Fruit fly (Drosophila melanogaster): ENCODE results near the gene PIG-F.

PIG-F gene

DNA sequence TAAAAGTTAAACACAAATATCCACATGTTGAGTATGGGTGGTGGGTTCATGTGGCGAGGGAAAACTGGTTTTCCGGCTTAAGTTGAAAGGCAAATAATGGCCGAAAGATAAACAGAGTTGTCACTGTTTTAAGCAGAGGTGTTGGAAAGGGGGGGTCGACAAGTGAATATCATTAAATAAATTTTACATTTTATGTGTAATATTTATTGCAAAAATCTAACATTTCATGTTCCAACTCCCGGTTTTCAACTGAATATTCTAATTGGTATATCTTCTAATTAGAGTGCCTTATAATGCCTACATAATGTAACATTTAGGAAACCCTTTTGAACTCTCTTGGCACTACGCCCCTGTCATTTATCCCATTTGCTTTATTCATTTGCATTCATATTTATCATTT lies 43.7 kb downstream of the PIG-F start (continued):
- TF ChIP-seq CG10321 (GFP tag; IDR thresholded peaks at IDR 0.05) (no peak), CG8290 (GFP tag; optimal IDR thresholded peaks at IDR 0.05) (peak; percentile 11), CG8290 (tag; optimal IDR thresholded peaks at IDR 0.05) (no peak), HmgZ (tag; optimal IDR thresholded peaks at IDR 0.05) (no peak), Dref (GFP tag; IDR thresholded peaks at IDR 0.05) (no peak), Lpt (GFP tag; optimal IDR thresholded peaks at IDR 0.05) (no peak), Drgx (GFP tag; IDR thresholded peaks at IDR 0.05) (no peak), eyg (GFP tag; optimal IDR thresholded peaks at IDR 0.05) (no peak), tx (GFP tag; optimal IDR thresholded peaks at IDR 0.05) (no peak), br (optimal IDR thresholded peaks at IDR 0.05) (no peak), CG17568 (GFP tag; optimal IDR thresholded peaks at IDR 0.05) (peak; percentile 44), Mes4 (GFP tag; optimal IDR thresholded peaks at IDR 0.05) (no peak), HLH54F (GFP tag; optimal IDR thresholded peaks at IDR 0.05) (no peak), sens-2 (GFP tag; IDR thresholded peaks at IDR 0.05) (no peak), CG3281 (GFP tag; optimal IDR thresholded peaks at IDR 0.05) (peak; percentile 51), bigmax (GFP tag; optimal IDR thresholded peaks at IDR 0.05) (no peak), btn (GFP tag; optimal IDR thresholded peaks at IDR 0.05) (no peak), CG9609 (GFP tag; optimal IDR thresholded peaks at IDR 0.05) (no peak), phol (tag; optimal IDR thresholded peaks at IDR 0.05) (peak; percentile 64), prd (optimal IDR thresholded peaks at IDR 0.05) (no peak), prd (GFP tag; IDR thresholded peaks at IDR 0.05) (peak; percentile 79), CG31388 (GFP tag; optimal IDR thresholded peaks at IDR 0.05) (no peak), CG15479 (GFP tag; optimal IDR thresholded peaks at IDR 0.05) (no peak), nom (GFP tag; optimal IDR thresholded peaks at IDR 0.05) (no peak), CG6654 (GFP tag; optimal IDR thresholded peaks at IDR 0.05) (no peak), slbo (GFP tag; IDR thresholded peaks at IDR 0.05) (0 out of 2 replicates have a peak, but pooled peaks have one; percentile 36), MBD-R2 (GFP tag; IDR thresholded peaks at IDR 0.05) (no peak), CG12942 (GFP tag; optimal IDR thresholded peaks at IDR 0.05) (no peak), bcd (GFP tag; optimal IDR thresholded peaks at IDR 0.05) (peak; percentile 50), sna (GFP tag; IDR thresholded peaks at IDR 0.05; ENCODE audit: partially characterized antibody) (no peak), CG10209 (GFP tag; optimal IDR thresholded peaks at IDR 0.05) (peak; percentile 63), mam (GFP tag; optimal IDR thresholded peaks at IDR 0.05) (no peak), CG14441 (GFP tag; IDR thresholded peaks at IDR 0.05) (peak; percentile 65), NfI (GFP tag; optimal IDR thresholded peaks at IDR 0.05) (no peak), cwo (GFP tag; optimal IDR thresholded peaks at IDR 0.05) (no peak), HLHmδ (GFP tag; optimal IDR thresholded peaks at IDR 0.05) (peak; percentile 28), Taf1 (GFP tag; IDR thresholded peaks at IDR 0.05) (no peak), nau (GFP tag; optimal IDR thresholded peaks at IDR 0.05) (no peak), Rfx (GFP tag; IDR thresholded peaks at IDR 0.05) (peak; percentile 50), CG16863 (GFP tag; optimal IDR thresholded peaks at IDR 0.05) (no peak), Fer2 (tag; optimal IDR thresholded peaks at IDR 0.05) (peak; percentile 22), Atf3 (GFP tag; optimal IDR thresholded peaks at IDR 0.05) (no peak), klu (GFP tag; IDR thresholded peaks at IDR 0.05) (0 out of 2 replicates have a peak, but pooled peaks have one; percentile 34), az2 (GFP tag; optimal IDR thresholded peaks at IDR 0.05) (peak; percentile 44), wor (GFP tag; IDR thresholded peaks at IDR 0.05) (peak; percentile 68), CG4328 (GFP tag; optimal IDR thresholded peaks at IDR 0.05) (peak; percentile 33), CG12155 (GFP tag; optimal IDR thresholded peaks at IDR 0.05) (no peak), z (GFP tag; IDR thresholded peaks at IDR 0.05) (no peak), Asciz (GFP tag; optimal IDR thresholded peaks at IDR 0.05) (peak; percentile 73), Sox102F (GFP tag; optimal IDR thresholded peaks at IDR 0.05) (peak; percentile 66), CG18262 (tag; optimal IDR thresholded peaks at IDR 0.05) (peak; percentile 75), jing (GFP tag; optimal IDR thresholded peaks at IDR 0.05) (no peak), D19B (GFP tag; optimal IDR thresholded peaks at IDR 0.05) (no peak)

Measured in whole organism, embryonic.